Worm (Caenorhabditis elegans): ENCODE results near the gene F26F2.5.

DNA sequence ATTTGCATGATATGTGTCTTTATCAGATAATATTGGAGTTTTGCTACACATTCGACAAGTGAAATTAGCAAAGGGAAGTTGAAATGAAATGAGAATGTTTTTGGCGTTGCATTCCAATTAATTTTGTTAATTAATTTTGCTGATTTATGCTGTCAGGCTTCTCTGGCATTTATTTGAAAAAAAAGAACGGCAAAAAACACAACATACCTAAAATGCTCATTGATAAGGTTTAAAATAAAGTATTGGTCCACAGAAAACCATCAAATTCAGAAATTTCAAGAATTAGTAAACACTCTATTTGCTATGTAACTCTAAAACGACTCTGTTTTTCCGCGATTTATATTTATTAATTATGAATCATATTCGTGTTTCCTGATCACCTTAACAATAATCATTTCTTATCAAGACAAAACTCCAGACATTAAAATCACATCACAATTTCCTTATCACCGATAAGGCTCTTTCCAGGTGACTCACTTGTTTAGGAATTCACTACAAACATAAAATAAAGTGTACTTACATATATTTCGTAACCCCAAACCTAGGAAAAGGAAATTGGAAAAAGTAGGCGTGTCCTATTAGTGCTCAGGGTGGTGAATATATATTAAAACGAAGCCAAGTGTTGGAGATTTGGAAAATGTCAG, 47.6 kb upstream of the F26F2.5 start, which contains the start of the genes srh-166 and Y38H6C.24:
- TF ChIP-seq him-1 (tag; optimal IDR thresholded peaks at IDR 0.05) (no peak), W03F9.2 (tag; optimal IDR thresholded peaks at IDR 0.05) (no peak), dao-5 (tag; optimal IDR thresholded peaks at IDR 0.05) (no peak)
